Fruit fly (Drosophila melanogaster): ENCODE measurements around the gene CG16713.

CG16713 gene

DNA sequence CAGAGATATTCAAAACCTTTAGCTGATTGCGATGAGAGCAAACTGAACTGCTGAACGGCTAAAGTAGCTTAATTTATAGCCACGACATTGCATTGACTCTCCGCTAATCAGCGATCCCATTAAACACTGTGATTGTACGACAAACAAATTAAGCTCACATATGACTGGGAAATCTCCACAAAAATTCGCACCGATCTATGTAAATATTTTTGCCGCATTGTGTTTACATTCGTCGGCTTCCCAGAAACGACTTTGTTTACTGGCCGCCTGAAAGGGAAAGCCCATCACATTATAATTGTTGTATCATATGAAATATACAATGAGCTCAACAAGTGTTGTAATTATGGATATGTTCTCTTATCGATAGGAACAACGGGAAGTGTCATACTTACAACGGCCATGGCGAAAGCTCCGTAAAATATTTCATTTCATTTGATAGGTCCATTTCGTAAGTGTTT lies at the start of gene CG16713:
CG16713 (minus strand) TSS at position 51 of the 458 bp plus-strand sequence.
- TF ChIP-seq Blimp-1 (GFP tag; optimal IDR thresholded peaks at IDR 0.05) = no peak
- TF ChIP-seq fkh (GFP tag; optimal IDR thresholded peaks at IDR 0.05) = peak; percentile 11
- TF ChIP-seq lz (GFP tag; optimal IDR thresholded peaks at IDR 0.05) = no peak
- TF ChIP-seq svp (GFP tag) = peak; percentile 83
- no peak for TF ChIP-seq Eip93F (GFP tag; optimal IDR thresholded peaks at IDR 0.05)
- TF ChIP-seq net (GFP tag; optimal IDR thresholded peaks at IDR 0.05) = no peak
- no peak for TF ChIP-seq Sox102F (GFP tag; optimal IDR thresholded peaks at IDR 0.05)
- TF ChIP-seq ss (GFP tag; optimal IDR thresholded peaks at IDR 0.05) = no peak
- no peak for TF ChIP-seq CG16779 (tag; optimal IDR thresholded peaks at IDR 0.05)
- TF ChIP-seq CG10631 (GFP tag; optimal IDR thresholded peaks at IDR 0.05) = no peak
- no peak for TF ChIP-seq CG8632 (GFP tag; optimal IDR thresholded peaks at IDR 0.05)
- TF ChIP-seq CG11294 (GFP tag; IDR thresholded peaks at IDR 0.05) = no peak
- no peak for TF ChIP-seq Hr39 (GFP tag; optimal IDR thresholded peaks at IDR 0.05)
- no peak for TF ChIP-seq Lpt (GFP tag; optimal IDR thresholded peaks at IDR 0.05)
- TF ChIP-seq Eip78C (GFP tag) = peak; percentile 12

- TF ChIP-seq CG32006 (GFP tag; optimal IDR thresholded peaks at IDR 0.05) = no peak
- peak; percentile 14 for TF ChIP-seq Eip78C (GFP tag)
Observed at dm6 chr2L:3740443-3740842, 45.2 kb upstream of the CG16713 start.

- TF ChIP-seq Hr4 (GFP tag; optimal IDR thresholded peaks at IDR 0.05) (peak; percentile 58), CG6276 (GFP tag; optimal IDR thresholded peaks at IDR 0.05) (peak; percentile 2), CG11294 (GFP tag; IDR thresholded peaks at IDR 0.05) (no peak), salr (GFP tag; optimal IDR thresholded peaks at IDR 0.05) (peak in 1 of 2 experiments; percentile 1), svp (GFP tag) (peak; percentile 57), Eip78C (GFP tag) (peak; percentile 88), Ets96B (tag; optimal IDR thresholded peaks at IDR 0.05) (peak; percentile 14), CG32006 (GFP tag; optimal IDR thresholded peaks at IDR 0.05) (peak; percentile 60), CG7368 (GFP tag; optimal IDR thresholded peaks at IDR 0.05) (no peak), OdsH (GFP tag; optimal IDR thresholded peaks at IDR 0.05) (peak; percentile 34), achi (GFP tag; optimal IDR thresholded peaks at IDR 0.05) (peak; percentile 31), ss (GFP tag; optimal IDR thresholded peaks at IDR 0.05) (no peak), CG4318 (GFP tag; optimal IDR thresholded peaks at IDR 0.05) (peak; percentile 16)
Observed at dm6 chr2L:3737682-3738081, 42.5 kb upstream of the CG16713 start.

dm6 chr2L:3737003-3737662 lies 41.9 kb upstream of the CG16713 start:
- peak; percentile 13 for TF ChIP-seq CG34406 (GFP tag; optimal IDR thresholded peaks at IDR 0.05)
- no peak for TF ChIP-seq CG6792 (GFP tag; optimal IDR thresholded peaks at IDR 0.05)
- no peak for TF ChIP-seq CG1621 (tag; optimal IDR thresholded peaks at IDR 0.05)
- TF ChIP-seq ss (GFP tag; optimal IDR thresholded peaks at IDR 0.05) = no peak
- TF ChIP-seq CG10631 (GFP tag; optimal IDR thresholded peaks at IDR 0.05) = no peak
- TF ChIP-seq dsx (GFP tag; optimal IDR thresholded peaks at IDR 0.05; ENCODE audit: poor library complexity, severe bottlenecking) = no peak
- TF ChIP-seq fkh (GFP tag; optimal IDR thresholded peaks at IDR 0.05) = no peak
- no peak for TF ChIP-seq net (GFP tag; optimal IDR thresholded peaks at IDR 0.05)
- no peak for TF ChIP-seq CG4318 (GFP tag; optimal IDR thresholded peaks at IDR 0.05)
- no peak for TF ChIP-seq CG6808 (GFP tag; optimal IDR thresholded peaks at IDR 0.05)
- TF ChIP-seq CG6854 (GFP tag; optimal IDR thresholded peaks at IDR 0.05) = no peak
- peak; percentile 39 for TF ChIP-seq achi (GFP tag; optimal IDR thresholded peaks at IDR 0.05)
- TF ChIP-seq Blimp-1 (GFP tag; optimal IDR thresholded peaks at IDR 0.05) = no peak
- TF ChIP-seq CG3919 (GFP tag; optimal IDR thresholded peaks at IDR 0.05) = peak; percentile 36
- TF ChIP-seq Hr39 (GFP tag; optimal IDR thresholded peaks at IDR 0.05) = no peak
- TF ChIP-seq CG15336 (GFP tag; IDR thresholded peaks at IDR 0.05) = no peak
- no peak for TF ChIP-seq Sox14 (GFP tag; optimal IDR thresholded peaks at IDR 0.05)
- TF ChIP-seq CG8319 (GFP tag; optimal IDR thresholded peaks at IDR 0.05) = no peak
- TF ChIP-seq CG31627 (GFP tag; optimal IDR thresholded peaks at IDR 0.05) = no peak
- peak; percentile 3 for TF ChIP-seq CG8632 (GFP tag; optimal IDR thresholded peaks at IDR 0.05)
- 0 out of 3 replicates have a peak, but pooled peaks have one; percentile 28 for TF ChIP-seq eg (GFP tag; IDR thresholded peaks at IDR 0.05)
- TF ChIP-seq CG6163 (GFP tag; IDR thresholded peaks at IDR 0.05) = no peak
- TF ChIP-seq dac (GFP tag; optimal IDR thresholded peaks at IDR 0.05) = no peak
- TF ChIP-seq Gug (GFP tag; IDR thresholded peaks at IDR 0.05) = no peak
- peak; percentile 29 for TF ChIP-seq OdsH (GFP tag; optimal IDR thresholded peaks at IDR 0.05)
- TF ChIP-seq topi (GFP tag; optimal IDR thresholded peaks at IDR 0.05) = no peak
- TF ChIP-seq Hr4 (GFP tag; optimal IDR thresholded peaks at IDR 0.05) = no peak
- TF ChIP-seq CG32006 (GFP tag; optimal IDR thresholded peaks at IDR 0.05) = peak; percentile 61
- peak in 1 of 2 experiments; percentile 32 for TF ChIP-seq salr (GFP tag; optimal IDR thresholded peaks at IDR 0.05)
- no peak for TF ChIP-seq Met (GFP tag; optimal IDR thresholded peaks at IDR 0.05)
- TF ChIP-seq spab (GFP tag; optimal IDR thresholded peaks at IDR 0.05) = no peak
- no peak for TF ChIP-seq Eip75B (GFP tag; optimal IDR thresholded peaks at IDR 0.05)
